Worm (Caenorhabditis elegans) whole organism, mixed stage, embryonic: Measurements from ENCODE around the gene trpl-5.
"Not testable (repeated sequence)": the region's sequence is repeated elsewhere in the genome, so short reads cannot be mapped to it uniquely, and the experiment has no call there.

Experiments used
- M03D4.4 ChIP-seq: sonication (generic microtip); optimal IDR thresholded peaks from 2 replicates; lab custom pipeline; 2017; ENCODE audit warnings: mild to moderate bottlenecking, missing genetic modification characterization, missing compliant biosample characterization
- bed-3 ChIP-seq: fragments of 200-800 bp; sonication (Bioruptor generic); optimal IDR thresholded peaks from 3 replicates; lab custom pipeline; 2018; ENCODE audit warnings: mild to moderate bottlenecking, missing genetic modification characterization, moderate library complexity, missing compliant biosample characterization
- blmp-1 ChIP-seq: fragments of 150-350 bp; optimal IDR thresholded peaks from 2 replicates; lab custom pipeline; 2014; ENCODE audit warnings: missing biosample characterization, missing genetic modification characterization
- ceh-39 ChIP-seq: fragments of 150-350 bp; optimal IDR thresholded peaks from 2 replicates; lab custom pipeline; 2014; ENCODE audit warnings: missing biosample characterization, missing genetic modification characterization
- ceh-43 ChIP-seq: fragments of 200-800 bp; sonication (Bioruptor generic); optimal IDR thresholded peaks from 2 replicates; lab custom pipeline; 2018; ENCODE audit warnings: mild to moderate bottlenecking, missing genetic modification characterization, moderate library complexity, missing compliant biosample characterization
- ceh-83 ChIP-seq: fragments of 200-800 bp; sonication (Bioruptor generic); optimal IDR thresholded peaks from 2 replicates; lab custom pipeline; 2018; ENCODE audit warnings: mild to moderate bottlenecking, missing genetic modification characterization, missing compliant biosample characterization
- ces-1 ChIP-seq: fragments of 150-350 bp; optimal IDR thresholded peaks from 2 replicates; lab custom pipeline; 2014; ENCODE audit warnings: missing biosample characterization, missing genetic modification reagents, missing genetic modification characterization
- cnd-1 ChIP-seq: fragments of 200-800 bp; sonication (Bioruptor generic); optimal IDR thresholded peaks from 2 replicates; lab custom pipeline; 2018; ENCODE audit warnings: mild to moderate bottlenecking, missing genetic modification characterization, missing compliant biosample characterization
- drap-1 ChIP-seq: fragments of 200-800 bp; sonication (Bioruptor generic); optimal IDR thresholded peaks from 3 replicates; lab custom pipeline; 2018; ENCODE audit warnings: mild to moderate bottlenecking, missing genetic modification characterization, missing compliant biosample characterization
- elt-1 ChIP-seq: sonication (generic microtip); optimal IDR thresholded peaks from 2 replicates; lab custom pipeline; 2017; ENCODE audit warnings: missing genetic modification characterization, mild to moderate bottlenecking, missing compliant biosample characterization, antibody characterized with exemption, moderate library complexity, borderline replicate concordance; ENCODE audit not compliant: insufficient read depth
- elt-3 ChIP-seq: fragments of 150-350 bp; optimal IDR thresholded peaks from 2 replicates; lab custom pipeline; 2014; ENCODE audit warnings: missing biosample characterization, missing genetic modification characterization
- flh-1 ChIP-seq: fragments of 200-800 bp; sonication (Bioruptor generic); optimal IDR thresholded peaks from 2 replicates; lab custom pipeline; 2018; ENCODE audit warnings: mild to moderate bottlenecking, missing genetic modification characterization, moderate library complexity, missing compliant biosample characterization
- ham-2 ChIP-seq: fragments of 200-800 bp; sonication (Bioruptor generic); optimal IDR thresholded peaks from 2 replicates; lab custom pipeline; 2018; ENCODE audit warnings: mild to moderate bottlenecking, missing genetic modification characterization, missing compliant biosample characterization
- hlh-1 ChIP-seq: fragments of 150-350 bp; optimal IDR thresholded peaks from 2 replicates; lab custom pipeline; 2014; ENCODE audit warnings: missing biosample characterization, missing genetic modification reagents, missing genetic modification characterization
- lin-13 ChIP-seq: fragments of 150-350 bp; optimal IDR thresholded peaks from 2 replicates; lab custom pipeline; 2014; ENCODE audit warnings: missing biosample characterization, missing genetic modification characterization
- lsy-2 ChIP-seq: fragments of 150-350 bp; optimal IDR thresholded peaks from 2 replicates; lab custom pipeline; 2014; ENCODE audit warnings: missing biosample characterization, missing genetic modification characterization
- mab-5 ChIP-seq: fragments of 150-350 bp; optimal IDR thresholded peaks from 2 replicates; lab custom pipeline; 2014; ENCODE audit warnings: missing biosample characterization, missing genetic modification characterization
- mep-1 ChIP-seq: fragments of 150-350 bp; optimal IDR thresholded peaks from 2 replicates; lab custom pipeline; 2017; ENCODE audit warnings: missing biosample characterization, missing genetic modification reagents, missing genetic modification characterization, inconsistent platforms
- mls-2 ChIP-seq: sonication (generic microtip); optimal IDR thresholded peaks from 2 replicates; lab custom pipeline; 2016; ENCODE audit warnings: mild to moderate bottlenecking, missing genetic modification characterization, moderate library complexity, missing compliant biosample characterization
- nhr-12 ChIP-seq: fragments of 150-350 bp; optimal IDR thresholded peaks from 2 replicates; lab custom pipeline; 2014; ENCODE audit warnings: missing biosample characterization, missing genetic modification characterization
- nhr-2 ChIP-seq: fragments of 150-350 bp; optimal IDR thresholded peaks from 2 replicates; lab custom pipeline; 2014; ENCODE audit warnings: missing biosample characterization, missing genetic modification characterization
- nhr-237 ChIP-seq: fragments of 150-350 bp; optimal IDR thresholded peaks from 2 replicates; lab custom pipeline; 2014; ENCODE audit warnings: missing biosample characterization, missing genetic modification characterization
- nhr-28 ChIP-seq: fragments of 150-350 bp; optimal IDR thresholded peaks from 2 replicates; lab custom pipeline; 2014; ENCODE audit warnings: missing biosample characterization, missing genetic modification characterization
- nhr-76 ChIP-seq: sonication (generic microtip); optimal IDR thresholded peaks from 2 replicates; lab custom pipeline; 2017; ENCODE audit warnings: missing biosample characterization, missing genetic modification characterization
- pha-4 ChIP-seq: fragments of 150-350 bp; optimal IDR thresholded peaks from 2 replicates; lab custom pipeline; 2018; ENCODE audit warnings: missing biosample characterization, missing genetic modification reagents, missing genetic modification characterization
- sem-2 ChIP-seq: fragments of 200-800 bp; sonication (Bioruptor generic); optimal IDR thresholded peaks from 2 replicates; lab custom pipeline; 2018; ENCODE audit warnings: mild to moderate bottlenecking, missing genetic modification characterization, missing compliant biosample characterization
- snpc-4 ChIP-seq: fragments of 150-350 bp; optimal IDR thresholded peaks from 2 replicates; lab custom pipeline; 2014; ENCODE audit warnings: missing biosample characterization, missing genetic modification characterization
- sptf-1 ChIP-seq: sonication (generic microtip); optimal IDR thresholded peaks from 2 replicates; lab custom pipeline; 2017; ENCODE audit warnings: mild to moderate bottlenecking, missing genetic modification characterization, moderate library complexity, missing compliant biosample characterization
- tbx-8 ChIP-seq: fragments of 200-800 bp; sonication (Bioruptor generic); optimal IDR thresholded peaks from 2 replicates; lab custom pipeline; 2018; ENCODE audit warnings: mild to moderate bottlenecking, missing genetic modification characterization, moderate library complexity, missing compliant biosample characterization
- unc-39 ChIP-seq: fragments of 150-350 bp; optimal IDR thresholded peaks from 2 replicates; lab custom pipeline; 2014; ENCODE audit warnings: missing biosample characterization, missing genetic modification characterization
- unc-62 ChIP-seq: fragments of 150-350 bp; optimal IDR thresholded peaks from 2 replicates; lab custom pipeline; 2014; ENCODE audit warnings: missing biosample characterization, missing genetic modification reagents, missing genetic modification characterization
- zip-8 ChIP-seq: fragments of 150-350 bp; optimal IDR thresholded peaks from 2 replicates; lab custom pipeline; 2014; ENCODE audit warnings: missing biosample characterization, missing genetic modification characterization
- ztf-11 ChIP-seq: fragments of 150-350 bp; optimal IDR thresholded peaks from 2 replicates; lab custom pipeline; 2014; ENCODE audit warnings: missing biosample characterization, missing genetic modification characterization

The trpl-5 gene

DNA sequence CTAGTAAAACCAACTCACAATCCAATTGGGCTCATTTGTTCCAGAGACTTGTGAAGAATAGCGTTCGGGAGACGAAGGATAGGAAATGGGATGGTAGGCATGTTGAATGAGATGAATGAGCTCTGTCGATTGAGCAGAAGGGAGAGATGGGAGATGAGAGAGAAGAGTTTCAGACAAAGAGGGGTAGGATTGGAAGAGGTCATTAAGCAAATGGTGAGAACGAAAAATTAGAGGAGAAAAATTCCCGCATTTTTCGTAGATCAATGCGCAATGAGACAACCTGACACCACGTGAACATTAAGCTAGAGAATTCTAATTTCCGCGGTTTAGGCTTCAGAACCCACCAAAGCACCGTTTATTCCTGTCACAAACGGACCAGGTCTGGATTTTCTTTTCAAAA lies 26.4 kb downstream of the trpl-5 start, which contains the start of gene F07E5.13:
F07E5.13 (minus strand) TSS at position 101 of the 400 bp plus-strand sequence.
- TF ChIP-seq unc-39 (tag; lab: Kevin White, UChicago) (no peak), ceh-39 (tag; lab: Kevin White, UChicago) (no peak), M03D4.4 (tag; lab: Kevin White, UChicago) (no peak), cnd-1 (tag; lab: Kevin White, UChicago) (no peak), nhr-76 (tag; lab: Kevin White, UChicago) (no peak), sptf-1 (no peak), unc-62 (GFP tag; lab: Kevin White, UChicago) (no peak), tbx-8 (GFP tag; lab: Kevin White, UChicago) (no peak), nhr-2 (tag; lab: Kevin White, UChicago) (no peak), elt-1 (no peak), snpc-4 (tag; lab: Kevin White, UChicago) (no peak), bed-3 (GFP tag; lab: Kevin White, UChicago) (no peak), mep-1 (tag; lab: Kevin White, UChicago) (no peak), lsy-2 (tag; lab: Kevin White, UChicago) (no peak), mab-5 (tag; lab: Kevin White, UChicago) (no peak), sem-2 (GFP tag; lab: Kevin White, UChicago) (no peak), ceh-83 (no peak), ham-2 (GFP tag; lab: Kevin White, UChicago) (no peak)
- TF ChIP-seq, all 35 proteins: peak for 0

DNA sequence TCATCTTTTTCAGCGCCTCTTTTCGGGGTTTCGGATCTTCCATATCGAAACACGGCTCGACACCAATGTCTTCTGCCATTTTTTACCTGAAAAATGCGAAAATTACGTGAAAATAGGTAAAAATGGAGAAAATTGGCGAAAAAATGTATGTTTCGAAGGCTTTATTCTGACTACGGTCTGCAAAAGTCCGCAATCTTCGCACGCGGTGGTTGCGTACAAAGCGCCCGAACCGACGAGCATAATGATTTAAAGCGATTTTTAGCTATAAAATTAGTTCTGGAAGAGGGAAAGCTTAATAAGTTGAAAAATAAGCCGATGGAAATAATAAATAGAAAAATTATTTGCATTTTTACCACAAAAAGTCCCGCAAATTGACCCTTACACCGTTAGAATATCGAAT lies 31.5 kb downstream of the trpl-5 start, which contains the start of gene F07E5.5:
F07E5.5 (minus strand) TSS at position 86 of the 400 bp plus-strand sequence.
- TF ChIP-seq blmp-1 (tag; lab: Kevin White, UChicago) (no peak), nhr-237 (no peak), pha-4 (tag; lab: Kevin White, UChicago) (no peak), ces-1 (GFP tag; lab: Kevin White, UChicago) (peak; percentile 41), lin-13 (tag; lab: Kevin White, UChicago) (peak; percentile 62), hlh-1 (no peak), mep-1 (tag; lab: Kevin White, UChicago) (peak; percentile 37), sptf-1 (no peak), elt-1 (no peak), unc-62 (GFP tag; lab: Kevin White, UChicago) (no peak), elt-3 (tag; lab: Kevin White, UChicago) (no peak), sem-2 (GFP tag; lab: Kevin White, UChicago) (no peak), drap-1 (GFP tag; lab: Kevin White, UChicago) (no peak), lsy-2 (tag; lab: Kevin White, UChicago) (peak; percentile 94), ham-2 (GFP tag; lab: Kevin White, UChicago) (no peak), mab-5 (tag; lab: Kevin White, UChicago) (no peak), bed-3 (GFP tag; lab: Kevin White, UChicago) (no peak), mls-2 (tag; lab: Kevin White, UChicago) (no peak), nhr-28 (tag; lab: Kevin White, UChicago) (no peak), cnd-1 (tag; lab: Kevin White, UChicago) (no peak), ceh-83 (no peak), unc-39 (tag; lab: Kevin White, UChicago) (no peak), flh-1 (GFP tag; lab: Kevin White, UChicago) (no peak)

DNA sequence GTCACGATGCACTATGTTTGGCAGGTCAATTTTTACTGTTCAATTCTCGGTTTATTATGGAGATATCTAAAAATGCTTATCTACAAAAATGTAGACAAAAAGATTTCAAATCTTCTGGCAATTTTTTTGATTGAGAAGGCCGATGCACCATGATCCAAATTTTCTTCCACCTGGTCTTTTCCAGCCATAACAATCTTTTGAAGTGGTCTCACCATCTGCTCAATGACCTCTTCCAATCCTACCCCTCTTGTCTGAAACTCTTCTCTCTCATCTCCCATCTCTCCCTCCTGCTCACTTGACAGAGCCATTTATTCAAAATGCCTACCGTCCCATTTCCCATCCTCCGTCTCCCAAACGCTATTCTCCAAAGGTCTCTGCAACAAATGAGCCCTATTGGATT lies 39.1 kb downstream of the trpl-5 start, which contains the start of gene fbxb-35:
fbxb-35 (plus strand) TSS at position 301 of the 400 bp plus-strand sequence.
- TF ChIP-seq mls-2 (tag; lab: Kevin White, UChicago) (no peak), cnd-1 (tag; lab: Kevin White, UChicago) (peak; percentile 51)

DNA sequence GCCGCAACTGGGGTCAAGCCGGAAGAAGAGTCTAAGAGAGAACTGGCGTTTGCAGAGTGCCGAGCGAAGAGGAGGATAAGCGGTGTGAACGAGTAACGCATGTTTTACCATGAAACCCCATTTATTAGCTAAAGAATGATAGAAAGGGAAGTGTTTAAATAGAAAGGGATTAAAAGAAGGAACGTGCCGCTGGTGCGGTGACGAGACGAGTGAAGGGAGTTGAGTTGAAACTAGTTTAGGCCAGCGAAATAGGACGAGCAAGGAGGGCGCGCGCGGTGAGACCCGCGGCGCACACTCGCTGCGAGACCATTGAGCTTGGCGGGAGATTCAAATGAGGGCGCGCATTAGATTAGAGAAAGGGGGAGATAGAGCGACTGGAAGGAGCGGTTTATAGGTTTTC lies 43.9 kb downstream of the trpl-5 start, which contains the start of gene math-1:
math-1 (minus strand) TSS at position 101 of the 400 bp plus-strand sequence.
- not testable (repeated sequence) for TF ChIP-seq M03D4.4 (tag; lab: Kevin White, UChicago); elt-1; ceh-43
- TF ChIP-seq, all 35 proteins: peak for 0; not testable (repeated sequence) for 35

DNA sequence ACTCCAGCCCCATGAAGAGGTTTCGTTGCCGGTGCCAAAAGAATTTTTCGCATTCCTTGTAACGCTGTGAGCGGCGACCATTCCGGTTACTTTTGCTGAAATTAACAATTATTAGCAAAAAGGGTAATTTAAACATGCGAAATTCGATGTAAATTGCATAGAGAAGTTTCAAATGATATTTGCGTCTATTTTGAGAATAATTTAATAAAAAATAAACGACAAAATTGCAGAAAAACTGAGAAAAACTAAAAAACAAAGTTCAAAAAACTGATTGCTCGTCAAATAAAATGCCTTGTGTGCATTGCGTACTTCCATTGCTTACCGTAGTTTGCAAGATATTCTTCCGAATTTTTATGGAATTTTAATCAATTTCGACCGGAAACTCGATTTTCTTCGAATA lies 44.9 kb downstream of the trpl-5 start, which contains the start of gene bath-24:
bath-24 (minus strand) TSS at position 101 of the 400 bp plus-strand sequence.
- TF ChIP-seq ces-1 (GFP tag; lab: Kevin White, UChicago) (no peak), cnd-1 (tag; lab: Kevin White, UChicago) (no peak), tbx-8 (GFP tag; lab: Kevin White, UChicago) (no peak), ztf-11 (no peak), unc-62 (GFP tag; lab: Kevin White, UChicago) (no peak), sem-2 (GFP tag; lab: Kevin White, UChicago) (no peak), lsy-2 (tag; lab: Kevin White, UChicago) (no peak), mab-5 (tag; lab: Kevin White, UChicago) (no peak), pha-4 (tag; lab: Kevin White, UChicago) (no peak), ceh-39 (tag; lab: Kevin White, UChicago) (no peak), nhr-76 (tag; lab: Kevin White, UChicago) (no peak), unc-39 (tag; lab: Kevin White, UChicago) (no peak), zip-8 (no peak), flh-1 (GFP tag; lab: Kevin White, UChicago) (no peak), ham-2 (GFP tag; lab: Kevin White, UChicago) (no peak), nhr-12 (tag; lab: Kevin White, UChicago) (no peak)
